Fruit fly (Drosophila melanogaster): ENCODE data around the gene Teh4.

The Teh4 gene

DNA sequence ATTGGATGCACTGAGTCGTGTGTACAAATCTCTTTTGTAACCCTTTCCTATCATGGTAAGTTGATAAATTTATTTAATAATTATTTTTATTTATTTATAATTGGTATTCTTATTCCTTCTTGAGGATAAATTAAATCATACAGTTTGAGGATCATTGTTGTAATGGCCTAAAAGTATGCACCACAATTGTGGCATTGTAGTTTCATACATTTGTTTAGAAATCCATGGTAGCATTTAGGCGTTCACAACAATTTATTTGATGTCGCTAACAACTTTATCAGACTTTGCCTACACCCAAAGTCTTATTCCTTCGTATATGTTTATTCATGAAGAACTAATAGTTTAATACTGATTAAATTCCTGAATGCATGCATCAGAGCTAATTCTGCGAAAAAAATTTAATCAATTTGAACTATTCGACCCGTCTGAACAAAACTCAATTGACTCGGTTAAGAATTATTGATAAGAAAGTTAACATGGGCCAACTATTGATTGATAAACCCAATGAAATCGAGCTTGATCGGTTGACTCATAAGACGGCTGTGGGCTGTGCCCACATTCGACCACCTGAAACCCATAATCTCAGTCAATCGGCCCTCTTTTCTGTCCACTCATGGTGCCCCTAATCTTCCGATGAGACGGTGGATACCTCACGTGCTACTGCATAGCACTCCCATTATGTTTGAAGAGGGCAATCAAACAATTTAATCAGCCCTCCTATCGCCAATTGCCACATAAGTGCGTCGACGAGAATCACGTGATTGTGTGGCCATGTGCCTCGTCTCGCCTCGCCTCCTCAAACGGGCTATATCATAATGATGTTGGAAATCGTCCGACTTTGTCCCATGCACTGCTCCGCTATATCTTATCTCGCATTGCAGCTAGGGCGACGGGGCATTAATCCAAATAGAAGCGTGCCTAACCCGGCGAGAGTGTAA is 41.5 kb upstream of the Teh4 start:
- TF ChIP-seq N (GFP tag; optimal IDR thresholded peaks at IDR 0.05) (peak; percentile 41), Vsx2 (GFP tag; optimal IDR thresholded peaks at IDR 0.05; ENCODE audit: partially characterized antibody) (peak; percentile 58), Myc (optimal IDR thresholded peaks at IDR 0.05) (peak; percentile 95), OdsH (GFP tag; optimal IDR thresholded peaks at IDR 0.05) (no peak), h (GFP tag; optimal IDR thresholded peaks at IDR 0.05) (peak; percentile 61), woc (GFP tag; optimal IDR thresholded peaks at IDR 0.05) (no peak)

DNA sequence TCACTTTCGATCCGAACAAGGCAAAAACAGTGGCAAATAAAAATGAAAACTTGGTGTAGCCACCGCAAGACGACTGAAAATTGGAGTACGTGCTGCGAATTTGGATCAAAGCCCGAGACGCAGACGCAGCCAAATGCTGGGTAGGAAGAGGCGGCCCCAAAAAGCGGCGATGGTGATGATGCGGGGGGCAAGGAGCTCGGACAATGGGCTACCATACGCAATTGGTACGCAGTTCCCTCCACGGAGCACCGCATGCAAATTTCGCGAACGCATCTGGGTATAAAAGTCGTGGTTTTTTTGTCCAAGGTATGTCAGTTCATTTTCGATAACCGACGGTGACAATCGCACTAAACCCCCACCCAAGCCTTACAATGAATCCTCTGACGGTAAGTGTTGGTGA is 37.0 kb upstream of the Teh4 start, which contains the start of gene Cpr64Ad:
TSS of gene Cpr64Ad (plus strand) at position 301 of the 400 bp plus-strand sequence.
- TF ChIP-seq CG9705 (GFP tag; optimal IDR thresholded peaks at IDR 0.05) (no peak), pan (optimal IDR thresholded peaks at IDR 0.05) (no peak), HLH106 (tag; optimal IDR thresholded peaks at IDR 0.05) (no peak), br (GFP tag; optimal IDR thresholded peaks at IDR 0.05) (no peak), Dfd (GFP tag; optimal IDR thresholded peaks at IDR 0.05) (no peak), psq (GFP tag; optimal IDR thresholded peaks at IDR 0.05) (no peak), Hnf4 (GFP tag; optimal IDR thresholded peaks at IDR 0.05) (no peak), Rel (GFP tag; optimal IDR thresholded peaks at IDR 0.05) (no peak), Rel (tag; optimal IDR thresholded peaks at IDR 0.05) (no peak), GATAd (GFP tag; optimal IDR thresholded peaks at IDR 0.05) (no peak), brk (GFP tag; optimal IDR thresholded peaks at IDR 0.05) (no peak), Dif (GFP tag; optimal IDR thresholded peaks at IDR 0.05; ENCODE audit: partially characterized antibody) (no peak), Sp1 (GFP tag; optimal IDR thresholded peaks at IDR 0.05) (no peak), Jra (GFP tag; optimal IDR thresholded peaks at IDR 0.05) (no peak), lola (GFP tag; optimal IDR thresholded peaks at IDR 0.05) (no peak), tai (GFP tag; optimal IDR thresholded peaks at IDR 0.05) (no peak), OdsH (GFP tag; optimal IDR thresholded peaks at IDR 0.05) (no peak), Hr78 (GFP tag; optimal IDR thresholded peaks at IDR 0.05) (no peak), CG32264 (GFP tag; optimal IDR thresholded peaks at IDR 0.05) (no peak)

DNA sequence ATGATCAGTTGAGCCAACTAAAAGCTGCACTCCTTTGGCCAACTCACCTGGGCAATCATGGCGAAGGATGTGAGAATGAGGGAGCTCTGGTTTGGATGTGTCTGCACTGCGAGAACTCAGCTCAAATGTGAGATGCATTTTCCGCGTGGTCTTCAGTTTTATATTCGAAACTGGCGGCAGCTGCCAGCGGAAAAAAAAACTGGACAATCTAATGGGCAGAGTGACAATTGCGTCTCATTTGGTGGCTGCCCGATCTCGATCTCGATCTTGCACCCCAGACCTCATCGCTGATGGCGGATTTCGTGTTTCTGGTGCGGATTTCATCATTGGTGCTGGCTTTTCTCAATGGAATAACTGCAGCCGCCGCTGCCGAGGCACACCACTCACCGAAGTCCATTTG is 34.7 kb upstream of the Teh4 start, which contains the start of gene Cpr64Ac:
TSS of gene Cpr64Ac (minus strand) at position 101 of the 400 bp plus-strand sequence.
- TF ChIP-seq sage (GFP tag; optimal IDR thresholded peaks at IDR 0.05) (no peak), tai (GFP tag; optimal IDR thresholded peaks at IDR 0.05) (no peak), ey (GFP tag; optimal IDR thresholded peaks at IDR 0.05) (no peak), dmrt93B (GFP tag; optimal IDR thresholded peaks at IDR 0.05) (no peak), rgr (GFP tag; optimal IDR thresholded peaks at IDR 0.05) (no peak), woc (GFP tag; optimal IDR thresholded peaks at IDR 0.05) (no peak), Sp1 (GFP tag; optimal IDR thresholded peaks at IDR 0.05) (no peak)

DNA sequence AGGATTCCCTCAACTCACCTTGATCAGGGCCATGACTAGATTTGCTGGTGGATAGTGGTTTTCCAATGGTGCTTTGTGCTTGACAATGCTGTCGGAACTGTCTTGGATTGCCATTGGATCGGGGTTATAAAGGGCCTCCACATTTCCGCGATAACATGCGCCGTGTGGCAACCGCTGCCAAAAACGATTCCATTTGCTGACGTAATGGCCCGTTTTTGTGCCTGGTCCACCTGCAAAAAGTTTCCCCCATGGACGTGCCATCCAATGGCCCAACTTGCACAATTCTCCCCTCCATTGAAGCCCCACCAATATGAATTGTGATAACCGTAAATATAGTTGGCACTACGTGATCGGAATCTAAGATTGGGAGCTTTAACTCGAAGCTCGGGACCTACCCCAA is 33.4 kb upstream of the Teh4 start, which contains the start of gene Cpr64Ab:
TSS of gene Cpr64Ab (minus strand) at position 101 of the 400 bp plus-strand sequence.
- TF ChIP-seq Jra (GFP tag; optimal IDR thresholded peaks at IDR 0.05), result no peak
- TF ChIP-seq jim (GFP tag; optimal IDR thresholded peaks at IDR 0.05), result no peak

DNA sequence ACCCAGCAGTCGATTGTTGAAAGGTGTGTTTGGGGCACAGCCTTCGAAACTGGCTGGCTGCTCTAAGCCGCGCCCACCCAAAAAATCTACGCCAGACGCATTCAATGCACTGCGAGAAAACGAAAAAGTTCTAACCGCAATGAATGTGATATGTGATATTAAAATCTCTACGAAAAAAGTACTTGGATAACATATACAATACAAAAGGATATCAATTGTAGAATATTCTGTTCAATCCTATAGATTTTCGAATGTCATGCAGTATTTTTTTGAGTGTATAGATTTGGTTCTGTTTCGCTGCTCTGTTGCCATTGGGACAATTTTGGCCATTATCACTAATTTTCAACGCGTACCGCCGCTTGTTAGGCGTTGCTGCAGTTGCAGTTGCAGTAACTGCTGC is 31.7 kb upstream of the Teh4 start:
- TF ChIP-seq tai (GFP tag; optimal IDR thresholded peaks at IDR 0.05) (no peak), Mio (GFP tag; optimal IDR thresholded peaks at IDR 0.05) (no peak), CrebA (GFP tag; optimal IDR thresholded peaks at IDR 0.05; ENCODE audit: borderline replicate concordance) (no peak), CG9705 (GFP tag; optimal IDR thresholded peaks at IDR 0.05) (no peak), fru (GFP tag; optimal IDR thresholded peaks at IDR 0.05) (no peak), Hr78 (GFP tag; optimal IDR thresholded peaks at IDR 0.05) (no peak), Myc (optimal IDR thresholded peaks at IDR 0.05) (no peak), Rel (GFP tag; optimal IDR thresholded peaks at IDR 0.05) (no peak), Rel (tag; optimal IDR thresholded peaks at IDR 0.05) (no peak), CG32264 (GFP tag; optimal IDR thresholded peaks at IDR 0.05) (no peak), rgr (GFP tag; optimal IDR thresholded peaks at IDR 0.05) (no peak), psq (GFP tag; optimal IDR thresholded peaks at IDR 0.05) (no peak), pan (optimal IDR thresholded peaks at IDR 0.05) (no peak), GATAd (GFP tag; optimal IDR thresholded peaks at IDR 0.05) (no peak), Jra (GFP tag; optimal IDR thresholded peaks at IDR 0.05) (no peak), HLH106 (tag; optimal IDR thresholded peaks at IDR 0.05) (no peak), usp (GFP tag; optimal IDR thresholded peaks at IDR 0.05) (no peak), ey (GFP tag; optimal IDR thresholded peaks at IDR 0.05) (no peak), Abd-B (GFP tag; optimal IDR thresholded peaks at IDR 0.05) (no peak), lola (GFP tag; optimal IDR thresholded peaks at IDR 0.05) (no peak), br (GFP tag; optimal IDR thresholded peaks at IDR 0.05) (no peak)

All from whole organism, wandering third instar larva.